Worm (Caenorhabditis elegans) whole organism, L3 larva: Measurements from ENCODE around the gene plep-1.

Source experiments
- lin-39 ChIP-seq: fragments of 150-350 bp; optimal IDR thresholded peaks from 2 replicates; lab custom pipeline; 2018; ENCODE audit warnings: missing biosample characterization, missing genetic modification reagents, missing genetic modification characterization
- unc-62 ChIP-seq: fragments of 150-350 bp; sonication (generic microtip); optimal IDR thresholded peaks from 4 replicates; lab custom pipeline; 2014; ENCODE audit warnings: missing biosample characterization, missing genetic modification reagents, missing genetic modification characterization
- ztf-11 ChIP-seq: fragments of 150-350 bp; optimal IDR thresholded peaks from 2 replicates; lab custom pipeline; 2014; ENCODE audit warnings: missing biosample characterization, missing genetic modification characterization

DNA sequence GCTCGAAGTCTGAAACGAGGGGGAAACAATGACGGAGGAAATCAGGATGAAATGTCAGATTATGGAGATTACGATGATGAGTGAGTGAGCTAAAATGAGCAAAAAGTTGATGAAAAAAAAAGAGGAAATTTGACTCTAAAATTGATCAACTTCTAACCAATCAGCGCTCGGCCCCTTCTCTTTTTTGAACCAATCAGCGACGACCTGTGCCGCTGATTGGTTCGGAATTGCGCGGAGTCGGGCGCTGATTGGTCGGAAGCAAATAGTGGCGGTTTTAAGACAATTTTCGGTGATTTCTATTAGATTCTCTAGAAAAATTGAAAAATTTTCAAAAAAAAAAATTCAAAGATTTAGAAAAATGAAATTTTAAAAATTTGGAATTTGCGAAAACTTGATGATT is 25.7 kb upstream of the plep-1 start:
- TF ChIP-seq ztf-11 (tag; lab: Kevin White, UChicago) = no peak
- TF ChIP-seq lin-39 (tag; lab: Kevin White, UChicago) = no peak
- no peak for TF ChIP-seq unc-62 (GFP tag; lab: Kevin White, UChicago)
